Worm (Caenorhabditis elegans) whole organism, young adult: ENCODE measurements around the gene clec-195.
"Not testable (repeated sequence)": the region's sequence is repeated elsewhere in the genome, so short reads cannot be mapped to it uniquely, and the experiment has no call there.

Experiments
- F22D6.2 ChIP-seq: sonication (generic microtip); optimal IDR thresholded peaks from 2 replicates; lab custom pipeline; 2016; ENCODE audit warnings: mild to moderate bottlenecking, missing genetic modification characterization, missing compliant biosample characterization
- K12H6.12 ChIP-seq: fragments of 200-800 bp; sonication (Bioruptor generic); optimal IDR thresholded peaks from 2 replicates; lab custom pipeline; 2018; ENCODE audit warnings: mild to moderate bottlenecking, missing genetic modification characterization, missing compliant biosample characterization
- T07F8.4 ChIP-seq: sonication (generic microtip); optimal IDR thresholded peaks from 2 replicates; lab custom pipeline; 2016; ENCODE audit warnings: mild to moderate bottlenecking, missing genetic modification characterization, moderate library complexity, missing compliant biosample characterization
- ama-1 ChIP-seq, 3 experiments: fragments of 150-350 bp in 1 of 3; sonication (generic microtip) in 2 of 3; optimal IDR thresholded peaks; 2 replicates each; lab custom pipeline; 2014 to 2018; ENCODE audit warnings: missing biosample characterization in 2 of 3, missing genetic modification characterization in 2 of 3, missing genetic modification reagents in 2 of 3
- ceh-79 ChIP-seq: sonication (generic microtip); optimal IDR thresholded peaks from 2 replicates; lab custom pipeline; 2017; ENCODE audit warnings: mild to moderate bottlenecking, missing genetic modification characterization, missing compliant biosample characterization
- dpl-1 ChIP-seq: fragments of 150-350 bp; optimal IDR thresholded peaks from 2 replicates; lab custom pipeline; 2014; ENCODE audit warnings: missing biosample characterization, missing genetic modification reagents, missing genetic modification characterization
- efl-1 ChIP-seq: fragments of 150-350 bp; optimal IDR thresholded peaks from 2 replicates; lab custom pipeline; 2014; ENCODE audit warnings: missing biosample characterization, missing genetic modification reagents, missing genetic modification characterization
- lin-26 ChIP-seq: fragments of 200-800 bp; sonication (Bioruptor generic); IDR thresholded peaks from 2 replicates; pipeline ENCODE4 v1.3.6; 2022; ENCODE audit warnings: missing genetic modification reagents, missing genetic modification characterization, missing compliant biosample characterization
- pha-4 ChIP-seq: fragments of 150-350 bp; sonication (generic microtip); optimal IDR thresholded peaks from 2 replicates; lab custom pipeline; 2014; ENCODE audit warnings: missing biosample characterization, missing genetic modification reagents, missing genetic modification characterization
- ztf-18 ChIP-seq: sonication (generic microtip); optimal IDR thresholded peaks from 2 replicates; lab custom pipeline; 2016; ENCODE audit warnings: missing genotype, mild to moderate bottlenecking, missing genetic modification characterization, missing compliant biosample characterization
- ztf-28 ChIP-seq: fragments of 200-800 bp; sonication (Bioruptor generic); IDR thresholded peaks from 2 replicates; pipeline ENCODE4 v1.3.6; 2022; ENCODE audit warnings: missing genetic modification reagents, missing genetic modification characterization, missing compliant biosample characterization

- not testable (repeated sequence) for TF ChIP-seq lin-26 (GFP tag; lab: Robert Waterston, UW); ztf-28 (GFP tag; lab: Robert Waterston, UW); ztf-18 (tag; lab: Kevin White, UChicago); efl-1 (GFP tag; lab: Kevin White, UChicago); K12H6.12 (tag; lab: Kevin White, UChicago); pha-4 (tag; lab: Kevin White, UChicago); F22D6.2 (tag; lab: Kevin White, UChicago); dpl-1 (GFP tag; lab: Kevin White, UChicago); ceh-79 (tag; lab: Kevin White, UChicago); T07F8.4 (tag; lab: Kevin White, UChicago); ama-1 (optimal IDR thresholded peaks at IDR 0.05; lab: Kevin White, UChicago); ama-1 (GFP tag; optimal IDR thresholded peaks at IDR 0.05; lab: Kevin White, UChicago)
Observed at ce11 chrIV:17064937-17065336, 19.3 kb upstream of the clec-195 start, which contains the start of gene Y116A8C.465.
